Worm (Caenorhabditis elegans) whole organism, early embryonic: ENCODE measurements around the gene W02A2.5.

Experiments used
- B0310.2 ChIP-seq: sonication (generic microtip); optimal IDR thresholded peaks from 2 replicates; lab custom pipeline; 2016; ENCODE audit warnings: mild to moderate bottlenecking, missing genetic modification characterization, missing compliant biosample characterization
- F13C5.2 ChIP-seq: sonication (generic microtip); optimal IDR thresholded peaks from 2 replicates; lab custom pipeline; 2017; ENCODE audit warnings: mild to moderate bottlenecking, missing genetic modification characterization, inconsistent platforms, missing compliant biosample characterization
- aly-1 ChIP-seq: sonication (generic microtip); optimal IDR thresholded peaks from 2 replicates; lab custom pipeline; 2016; ENCODE audit warnings: missing genetic modification characterization, missing compliant biosample characterization
- ama-1 ChIP-seq: fragments of 150-350 bp; optimal IDR thresholded peaks from 2 replicates; lab custom pipeline; 2014
- ceh-13 ChIP-seq: fragments of 200-800 bp; sonication (Bioruptor generic); optimal IDR thresholded peaks from 2 replicates; lab custom pipeline; 2018; ENCODE audit warnings: mild to moderate bottlenecking, missing genetic modification characterization, missing compliant biosample characterization
- ceh-36 ChIP-seq: sonication (generic microtip); optimal IDR thresholded peaks from 2 replicates; lab custom pipeline; 2016; ENCODE audit warnings: missing genetic modification characterization, inconsistent platforms, missing compliant biosample characterization
- ets-7 ChIP-seq: sonication (generic microtip); optimal IDR thresholded peaks from 2 replicates; lab custom pipeline; 2016; ENCODE audit warnings: missing genotype, missing genetic modification characterization, missing compliant biosample characterization
- flt-1 ChIP-seq: fragments of 200-800 bp; sonication (Bioruptor generic); IDR thresholded peaks from 2 replicates; pipeline ENCODE4 v1.3.6; 2022; ENCODE audit warnings: missing genetic modification characterization, missing compliant biosample characterization
- hmbx-1 ChIP-seq: sonication (generic microtip); optimal IDR thresholded peaks from 2 replicates; lab custom pipeline; 2016; ENCODE audit warnings: mild to moderate bottlenecking, missing genetic modification characterization, missing compliant biosample characterization
- hmg-4 ChIP-seq: fragments of 200-800 bp; sonication (Bioruptor generic); optimal IDR thresholded peaks from 2 replicates; lab custom pipeline; 2018; ENCODE audit warnings: mild to moderate bottlenecking, missing genetic modification characterization, missing compliant biosample characterization
- hnd-1 ChIP-seq: sonication (generic microtip); optimal IDR thresholded peaks from 2 replicates; lab custom pipeline; 2016; ENCODE audit warnings: missing genetic modification characterization, missing compliant biosample characterization
- pes-1 ChIP-seq: fragments of 200-800 bp; sonication (Bioruptor generic); IDR thresholded peaks from 2 replicates; pipeline ENCODE4 v1.3.6; 2022; ENCODE audit warnings: missing genetic modification reagents, missing genetic modification characterization, missing compliant biosample characterization
- scrt-1 ChIP-seq: fragments of 200-800 bp; sonication (Bioruptor generic); IDR thresholded peaks from 2 replicates; pipeline ENCODE4 v1.3.6; 2022; ENCODE audit warnings: missing genetic modification characterization, missing compliant biosample characterization
- sea-1 ChIP-seq: fragments of 200-800 bp; sonication (Bioruptor generic); conservative IDR thresholded peaks from 2 replicates; pipeline ENCODE4 v1.3.6; 2022; ENCODE audit warnings: missing genetic modification characterization, missing compliant biosample characterization
- tbx-11 ChIP-seq: fragments of 200-800 bp; sonication (Bioruptor generic); IDR thresholded peaks from 2 replicates; pipeline ENCODE4 v1.3.6; 2022; ENCODE audit warnings: missing genetic modification characterization, missing compliant biosample characterization
- tbx-37 ChIP-seq: fragments of 200-800 bp; sonication (Bioruptor generic); conservative IDR thresholded peaks from 2 replicates; pipeline ENCODE4 v1.3.6; 2022; ENCODE audit warnings: missing genetic modification reagents, missing genetic modification characterization, missing compliant biosample characterization
- tra-4 ChIP-seq: sonication (generic microtip); optimal IDR thresholded peaks from 2 replicates; lab custom pipeline; 2017; ENCODE audit warnings: missing genetic modification characterization, missing compliant biosample characterization

Gene W02A2.5

ce11 chrIV:13342555-13342954 is at the start of gene W02A2.5:
TSS of gene W02A2.5 (plus strand) at chrIV:13342855.
- TF ChIP-seq scrt-1 (GFP tag; lab: Robert Waterston, UW) = no peak
- no peak for TF ChIP-seq tbx-37 (GFP tag; lab: Robert Waterston, UW)
- no peak for TF ChIP-seq tra-4 (tag; lab: Kevin White, UChicago)
- no peak for TF ChIP-seq ceh-36 (tag; lab: Kevin White, UChicago)
- TF ChIP-seq tbx-11 (GFP tag; lab: Robert Waterston, UW) = no peak
- no peak for TF ChIP-seq ceh-13 (GFP tag; lab: Kevin White, UChicago)
- no peak for TF ChIP-seq pes-1 (GFP tag; lab: Robert Waterston, UW)
- TF ChIP-seq ama-1 (lab: Kevin White, UChicago) = no peak
- no peak for TF ChIP-seq B0310.2 (tag; lab: Kevin White, UChicago)

- TF ChIP-seq tra-4 (tag; lab: Kevin White, UChicago) (no peak), sea-1 (no peak), B0310.2 (tag; lab: Kevin White, UChicago) (no peak), ceh-13 (GFP tag; lab: Kevin White, UChicago) (no peak), flt-1 (GFP tag; lab: Robert Waterston, UW) (0 out of 2 replicates have a peak, but pooled peaks have one; percentile 32), F13C5.2 (peak; percentile 20), hmbx-1 (tag; lab: Kevin White, UChicago) (no peak), ama-1 (lab: Kevin White, UChicago) (no peak)
These were observed 44.9 kb upstream of the W02A2.5 start, which contains the start of the genes Y67H2A.2 and micu-1 for ce11 chrIV:13297746-13298145. TSS of gene Y67H2A.2 (minus strand) at chrIV:13297819. TSS of gene micu-1 (plus strand) at chrIV:13297926.

ce11 chrIV:13299648-13300047 is 43.0 kb upstream of the W02A2.5 start:
- TF ChIP-seq pes-1 (GFP tag; lab: Robert Waterston, UW) (no peak), ets-7 (tag; lab: Kevin White, UChicago) (no peak), sea-1 (no peak), tbx-11 (GFP tag; lab: Robert Waterston, UW) (no peak), hnd-1 (tag; lab: Kevin White, UChicago) (no peak), hmg-4 (GFP tag; lab: Kevin White, UChicago) (no peak), tbx-37 (GFP tag; lab: Robert Waterston, UW) (no peak)

ce11 chrIV:13300109-13300508 is 42.5 kb upstream of the W02A2.5 start, which contains the start of gene kdp-1:
TSS of gene kdp-1 (plus strand) at chrIV:13300188.
- no peak for TF ChIP-seq tbx-11 (GFP tag; lab: Robert Waterston, UW)
- no peak for TF ChIP-seq B0310.2 (tag; lab: Kevin White, UChicago)
- TF ChIP-seq flt-1 (GFP tag; lab: Robert Waterston, UW) = no peak
- TF ChIP-seq pes-1 (GFP tag; lab: Robert Waterston, UW) = no peak
- TF ChIP-seq F13C5.2 = no peak
- no peak for TF ChIP-seq hmbx-1 (tag; lab: Kevin White, UChicago)
- TF ChIP-seq ets-7 (tag; lab: Kevin White, UChicago) = no peak
- TF ChIP-seq sea-1 = no peak
- no peak for TF ChIP-seq scrt-1 (GFP tag; lab: Robert Waterston, UW)
- no peak for TF ChIP-seq ama-1 (lab: Kevin White, UChicago)
- no peak for TF ChIP-seq hnd-1 (tag; lab: Kevin White, UChicago)
- TF ChIP-seq tra-4 (tag; lab: Kevin White, UChicago) = no peak
- no peak for TF ChIP-seq hmg-4 (GFP tag; lab: Kevin White, UChicago)
- TF ChIP-seq tbx-37 (GFP tag; lab: Robert Waterston, UW) = no peak

- TF ChIP-seq ama-1 (lab: Kevin White, UChicago) = no peak
- TF ChIP-seq sea-1 = no peak
- TF ChIP-seq tbx-11 (GFP tag; lab: Robert Waterston, UW) = no peak
- TF ChIP-seq flt-1 (GFP tag; lab: Robert Waterston, UW) = no peak
- TF ChIP-seq pes-1 (GFP tag; lab: Robert Waterston, UW) = no peak
- no peak for TF ChIP-seq B0310.2 (tag; lab: Kevin White, UChicago)
- no peak for TF ChIP-seq F13C5.2
- no peak for TF ChIP-seq hmbx-1 (tag; lab: Kevin White, UChicago)
- TF ChIP-seq tra-4 (tag; lab: Kevin White, UChicago) = no peak
- TF ChIP-seq hmg-4 (GFP tag; lab: Kevin White, UChicago) = no peak
- TF ChIP-seq ceh-36 (tag; lab: Kevin White, UChicago) = no peak
- TF ChIP-seq ets-7 (tag; lab: Kevin White, UChicago) = no peak
These were observed 42.1 kb upstream of the W02A2.5 start, which contains the start of gene csn-6 for ce11 chrIV:13300591-13300990. TSS of gene csn-6 (plus strand) at chrIV:13300824.

- TF ChIP-seq aly-1 (tag; lab: Kevin White, UChicago) = no peak
- no peak for TF ChIP-seq flt-1 (GFP tag; lab: Robert Waterston, UW)
- TF ChIP-seq pes-1 (GFP tag; lab: Robert Waterston, UW) = no peak
- TF ChIP-seq F13C5.2 = no peak
- TF ChIP-seq tbx-37 (GFP tag; lab: Robert Waterston, UW) = no peak
- TF ChIP-seq ceh-13 (GFP tag; lab: Kevin White, UChicago) = no peak
- TF ChIP-seq ets-7 (tag; lab: Kevin White, UChicago) = no peak
- TF ChIP-seq hmbx-1 (tag; lab: Kevin White, UChicago) = no peak
- TF ChIP-seq sea-1 = no peak
- no peak for TF ChIP-seq ama-1 (lab: Kevin White, UChicago)
- no peak for TF ChIP-seq hmg-4 (GFP tag; lab: Kevin White, UChicago)
These were observed 39.2 kb upstream of the W02A2.5 start, which contains the start of gene Y67H2A.7 for ce11 chrIV:13303442-13303841. TSS of gene Y67H2A.7 (plus strand) at chrIV:13303742.

- TF ChIP-seq tbx-11 (GFP tag; lab: Robert Waterston, UW) (no peak), sea-1 (no peak), ets-7 (tag; lab: Kevin White, UChicago) (no peak), B0310.2 (tag; lab: Kevin White, UChicago) (no peak), ceh-36 (tag; lab: Kevin White, UChicago) (no peak), hmg-4 (GFP tag; lab: Kevin White, UChicago) (no peak), ceh-13 (GFP tag; lab: Kevin White, UChicago) (no peak), tra-4 (tag; lab: Kevin White, UChicago) (no peak), aly-1 (tag; lab: Kevin White, UChicago) (no peak), hmbx-1 (tag; lab: Kevin White, UChicago) (no peak)
These were observed 37.9 kb upstream of the W02A2.5 start for ce11 chrIV:13304786-13305185.
